Worm (Caenorhabditis elegans) whole organism, L1 larva: ENCODE results near the gene jip-1.

Experiments
- C04F5.9 ChIP-seq: sonication (generic microtip); optimal IDR thresholded peaks from 2 replicates; lab custom pipeline; 2016; ENCODE audit warnings: missing genetic modification characterization, missing compliant biosample characterization
- C16A3.4 ChIP-seq: fragments of 150-350 bp; optimal IDR thresholded peaks from 2 replicates; lab custom pipeline; 2014; ENCODE audit warnings: missing biosample characterization, missing genetic modification characterization
- C34B4.2 ChIP-seq: sonication (generic microtip); optimal IDR thresholded peaks from 2 replicates; lab custom pipeline; 2017; ENCODE audit warnings: mild to moderate bottlenecking, missing genetic modification characterization, missing compliant biosample characterization
- F16B12.6 ChIP-seq: fragments of 150-350 bp; optimal IDR thresholded peaks from 2 replicates; lab custom pipeline; 2014; ENCODE audit warnings: missing biosample characterization, missing genetic modification characterization
- aha-1 ChIP-seq: fragments of 150-350 bp; optimal IDR thresholded peaks from 2 replicates; lab custom pipeline; 2014; ENCODE audit warnings: missing biosample characterization, missing genetic modification characterization
- alr-1 ChIP-seq: fragments of 200-800 bp; sonication (Bioruptor generic); optimal IDR thresholded peaks from 2 replicates; lab custom pipeline; 2018; ENCODE audit warnings: borderline replicate concordance, mild to moderate bottlenecking, missing genetic modification characterization, missing compliant biosample characterization
- blmp-1 ChIP-seq: fragments of 150-350 bp; optimal IDR thresholded peaks from 2 replicates; lab custom pipeline; 2014; ENCODE audit warnings: missing biosample characterization, missing genetic modification characterization
- ceh-8 ChIP-seq: fragments of 200-800 bp; sonication (Bioruptor generic); optimal IDR thresholded peaks from 2 replicates; lab custom pipeline; 2018; ENCODE audit warnings: mild to moderate bottlenecking, missing genetic modification characterization, moderate library complexity, missing compliant biosample characterization
- efl-1 ChIP-seq, 4 experiments: fragments of 150-350 bp; optimal IDR thresholded peaks in 3 of 4; peaks in 1 of 4; 1 replicate in 1 of 4; 2 replicates in 3 of 4; lab custom pipeline; 2014; ENCODE audit warnings: missing biosample characterization in 2 of 4, missing genetic modification characterization in 2 of 4, missing genetic modification reagents in 2 of 4
- egl-13 ChIP-seq: sonication (generic microtip); optimal IDR thresholded peaks from 2 replicates; lab custom pipeline; 2016; ENCODE audit warnings: missing genotype, missing genetic modification reagents, missing genetic modification characterization, missing compliant biosample characterization
- elt-3 ChIP-seq, 6 experiments: fragments of 150-350 bp in 1 of 6; sonication (generic microtip); optimal IDR thresholded peaks; 2 replicates each; lab custom pipeline; 2017 to 2018; ENCODE audit warnings: missing biosample characterization in 6 of 6, missing genetic modification characterization in 6 of 6, inconsistent platforms in 1 of 6
- fkh-4 ChIP-seq: sonication (generic microtip); optimal IDR thresholded peaks from 2 replicates; lab custom pipeline; 2016; ENCODE audit warnings: missing compliant biosample characterization, missing genetic modification characterization, borderline replicate concordance
- fos-1 ChIP-seq: fragments of 150-350 bp; optimal IDR thresholded peaks from 2 replicates; lab custom pipeline; 2014; ENCODE audit warnings: missing biosample characterization, missing genetic modification characterization
- grh-1 ChIP-seq: fragments of 200-800 bp; sonication (Bioruptor generic); IDR thresholded peaks from 2 replicates; pipeline ENCODE4 v1.3.6; 2022; ENCODE audit warnings: missing genetic modification reagents, missing genetic modification characterization, missing compliant biosample characterization
- hlh-17 ChIP-seq: fragments of 200-800 bp; sonication (Bioruptor generic); optimal IDR thresholded peaks from 2 replicates; lab custom pipeline; 2018; ENCODE audit warnings: missing genetic modification characterization, mild to moderate bottlenecking, missing compliant biosample characterization, moderate library complexity, borderline replicate concordance
- lin-14 ChIP-seq: fragments of 200-800 bp; sonication (Bioruptor generic); optimal IDR thresholded peaks from 2 replicates; lab custom pipeline; 2018; ENCODE audit warnings: mild to moderate bottlenecking, missing genetic modification characterization, moderate library complexity, missing compliant biosample characterization
- lin-15B ChIP-seq: fragments of 150-350 bp; sonication (generic microtip); optimal IDR thresholded peaks from 3 replicates; lab custom pipeline; 2014; ENCODE audit warnings: missing biosample characterization, missing genetic modification characterization
- lin-35 ChIP-seq, 2 experiments: fragments of 150-350 bp; optimal IDR thresholded peaks; 2 replicates each; lab custom pipeline; 2014; ENCODE audit warnings: missing biosample characterization in 2 of 2, missing genetic modification characterization in 2 of 2, missing genetic modification reagents in 2 of 2
- lsy-2 ChIP-seq, 2 experiments: fragments of 150-350 bp; optimal IDR thresholded peaks; 2 replicates each; lab custom pipeline; 2014; ENCODE audit warnings: missing biosample characterization in 2 of 2, missing genetic modification characterization in 2 of 2
- mef-2 ChIP-seq: fragments of 150-350 bp; optimal IDR thresholded peaks from 2 replicates; lab custom pipeline; 2014; ENCODE audit warnings: missing biosample characterization, missing genetic modification characterization
- nhr-11 ChIP-seq: fragments of 150-350 bp; optimal IDR thresholded peaks from 2 replicates; lab custom pipeline; 2014; ENCODE audit warnings: missing biosample characterization, missing genetic modification characterization
- nhr-20 ChIP-seq: sonication (generic microtip); optimal IDR thresholded peaks from 2 replicates; lab custom pipeline; 2016; ENCODE audit warnings: mild to moderate bottlenecking, missing genetic modification characterization, missing compliant biosample characterization
- nhr-47 ChIP-seq: sonication (generic microtip); optimal IDR thresholded peaks from 2 replicates; lab custom pipeline; 2016; ENCODE audit warnings: mild to moderate bottlenecking, missing genetic modification characterization, moderate library complexity, missing compliant biosample characterization
- nhr-71 ChIP-seq: sonication (generic microtip); optimal IDR thresholded peaks from 2 replicates; lab custom pipeline; 2016; ENCODE audit warnings: mild to moderate bottlenecking, missing genetic modification characterization, moderate library complexity, missing compliant biosample characterization
- nhr-76 ChIP-seq: sonication (generic microtip); optimal IDR thresholded peaks from 2 replicates; lab custom pipeline; 2017; ENCODE audit warnings: missing biosample characterization, missing genetic modification characterization
- nhr-84 ChIP-seq: sonication (generic microtip); optimal IDR thresholded peaks from 2 replicates; lab custom pipeline; 2017; ENCODE audit warnings: missing biosample characterization, missing genetic modification characterization
- nhr-85 ChIP-seq: sonication (generic microtip); peaks from one replicate; lab custom pipeline; 2016; ENCODE audit warnings: missing genetic modification characterization, inconsistent platforms, missing compliant biosample characterization
- pqm-1 ChIP-seq: sonication (generic microtip); optimal IDR thresholded peaks from 3 replicates; lab custom pipeline; 2017; ENCODE audit warnings: missing biosample characterization, missing genetic modification characterization
- rnt-1 ChIP-seq: sonication (generic microtip); optimal IDR thresholded peaks from 2 replicates; lab custom pipeline; 2016; ENCODE audit warnings: mild to moderate bottlenecking, missing genetic modification characterization, moderate library complexity, missing compliant biosample characterization
- snpc-4 ChIP-seq: fragments of 150-350 bp; optimal IDR thresholded peaks from 2 replicates; lab custom pipeline; 2014; ENCODE audit warnings: missing biosample characterization, missing genetic modification characterization
- snu-23 ChIP-seq: sonication (generic microtip); optimal IDR thresholded peaks from 2 replicates; lab custom pipeline; 2016; ENCODE audit warnings: missing genetic modification characterization, missing compliant biosample characterization
- sox-4 ChIP-seq: sonication (generic microtip); optimal IDR thresholded peaks from 2 replicates; lab custom pipeline; 2016; ENCODE audit warnings: missing genetic modification characterization, missing compliant biosample characterization
- sup-37 ChIP-seq: fragments of 200-800 bp; sonication (Bioruptor generic); optimal IDR thresholded peaks from 2 replicates; lab custom pipeline; 2018; ENCODE audit warnings: mild to moderate bottlenecking, missing genetic modification characterization, missing compliant biosample characterization
- tlp-1 ChIP-seq: fragments of 150-350 bp; optimal IDR thresholded peaks from 2 replicates; lab custom pipeline; 2014; ENCODE audit warnings: missing biosample characterization, missing genetic modification characterization
- unc-62 ChIP-seq: fragments of 150-350 bp; optimal IDR thresholded peaks from 2 replicates; lab custom pipeline; 2014; ENCODE audit warnings: missing biosample characterization, missing genetic modification reagents, missing genetic modification characterization
- unc-86 ChIP-seq: sonication (generic microtip); optimal IDR thresholded peaks from 2 replicates; lab custom pipeline; 2016; ENCODE audit warnings: missing genetic modification characterization, missing compliant biosample characterization
- vab-15 ChIP-seq: sonication (generic microtip); optimal IDR thresholded peaks from 2 replicates; lab custom pipeline; 2017; ENCODE audit warnings: missing genotype, mild to moderate bottlenecking, missing genetic modification characterization, missing compliant biosample characterization
- zag-1 ChIP-seq: fragments of 150-350 bp; optimal IDR thresholded peaks from 2 replicates; lab custom pipeline; 2014; ENCODE audit warnings: missing biosample characterization, missing genetic modification characterization
- ztf-11 ChIP-seq, 2 experiments: sonication (generic microtip); optimal IDR thresholded peaks; 2 replicates each; lab custom pipeline; 2016 to 2017; ENCODE audit warnings: missing genetic modification characterization in 2 of 2, missing biosample characterization in 1 of 2, missing compliant biosample characterization in 1 of 2

Gene jip-1

DNA sequence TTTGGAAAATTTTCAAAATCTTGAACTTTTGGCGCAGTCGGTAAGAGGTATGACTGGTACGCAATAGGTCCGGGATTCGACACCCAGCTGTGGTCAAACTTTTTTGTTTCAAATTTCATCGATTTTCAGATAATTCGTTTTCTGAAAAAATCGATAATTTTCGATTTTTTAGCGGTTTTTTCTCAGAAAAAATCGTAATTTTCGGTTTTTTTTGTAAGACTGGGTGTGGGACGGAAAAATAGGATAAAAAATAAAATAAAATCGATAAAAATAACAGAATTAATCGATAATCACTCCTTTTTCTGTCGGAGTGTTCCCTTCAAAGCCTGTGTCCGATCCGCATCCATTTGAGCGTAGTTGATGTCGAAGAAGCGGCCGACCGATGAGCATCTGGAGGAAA is 42.0 kb downstream of the jip-1 start (continued):
- TF ChIP-seq fos-1 (tag; lab: Kevin White, UChicago): no peak
- TF ChIP-seq vab-15 (tag; lab: Kevin White, UChicago): no peak
- no peak for TF ChIP-seq mef-2 (tag; lab: Kevin White, UChicago)

DNA sequence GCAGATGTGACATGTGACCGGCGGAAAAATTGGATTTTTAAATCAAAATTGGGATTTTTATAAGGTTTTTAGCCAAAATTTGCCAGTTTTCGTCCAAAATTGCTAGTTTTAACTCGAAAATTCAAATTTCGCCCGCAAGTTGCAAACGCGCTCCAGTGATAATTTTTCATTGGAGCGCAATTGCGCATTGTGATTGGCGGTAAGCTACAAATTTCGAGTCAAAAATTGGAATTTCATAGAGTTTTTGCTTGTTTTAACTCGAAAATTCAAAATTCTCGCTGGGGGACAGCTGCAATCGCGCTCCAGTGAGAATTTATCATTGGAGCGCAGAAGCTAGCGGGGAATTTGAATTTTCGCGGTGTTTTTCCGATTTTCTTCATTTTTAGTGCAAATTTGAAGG is 42.5 kb downstream of the jip-1 start:
- TF ChIP-seq hlh-17 (GFP tag; lab: Kevin White, UChicago) (no peak), unc-86 (tag; lab: Kevin White, UChicago) (no peak), sup-37 (no peak), nhr-11 (tag; lab: Kevin White, UChicago) (no peak), C04F5.9 (tag; lab: Kevin White, UChicago) (no peak), F16B12.6 (tag; lab: Kevin White, UChicago) (no peak), snu-23 (GFP tag; lab: Kevin White, UChicago) (no peak), ceh-8 (no peak), nhr-20 (no peak)

DNA sequence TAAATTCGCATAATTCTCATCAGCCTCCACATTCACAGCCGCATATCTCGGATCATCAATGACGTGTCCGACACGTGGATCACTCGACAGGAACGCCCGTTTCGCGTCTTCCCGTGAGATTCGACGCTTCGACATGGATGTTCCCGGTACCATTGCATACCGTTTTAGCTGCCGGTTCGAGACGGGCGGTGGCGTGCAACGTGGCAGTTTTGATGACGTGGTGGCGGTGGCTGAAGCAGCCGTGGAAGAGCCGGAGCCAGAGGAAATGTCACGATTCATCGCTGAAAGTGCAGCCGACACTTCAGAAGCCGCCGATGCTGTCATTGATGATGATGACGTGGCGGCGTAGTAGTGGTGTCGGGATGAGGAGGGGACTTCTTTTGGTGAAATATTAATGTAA is 44.7 kb downstream of the jip-1 start:
- no peak for TF ChIP-seq fkh-4 (tag; lab: Kevin White, UChicago)
- peak in 1 of 2 experiments; percentile 0 for TF ChIP-seq ztf-11 (tag; optimal IDR thresholded peaks at IDR 0.05; lab: Kevin White, UChicago)
- TF ChIP-seq mef-2 (tag; lab: Kevin White, UChicago): no peak
- no peak for TF ChIP-seq nhr-11 (tag; lab: Kevin White, UChicago)
- TF ChIP-seq zag-1 (tag; lab: Kevin White, UChicago): no peak
- no peak for TF ChIP-seq unc-86 (tag; lab: Kevin White, UChicago)

DNA sequence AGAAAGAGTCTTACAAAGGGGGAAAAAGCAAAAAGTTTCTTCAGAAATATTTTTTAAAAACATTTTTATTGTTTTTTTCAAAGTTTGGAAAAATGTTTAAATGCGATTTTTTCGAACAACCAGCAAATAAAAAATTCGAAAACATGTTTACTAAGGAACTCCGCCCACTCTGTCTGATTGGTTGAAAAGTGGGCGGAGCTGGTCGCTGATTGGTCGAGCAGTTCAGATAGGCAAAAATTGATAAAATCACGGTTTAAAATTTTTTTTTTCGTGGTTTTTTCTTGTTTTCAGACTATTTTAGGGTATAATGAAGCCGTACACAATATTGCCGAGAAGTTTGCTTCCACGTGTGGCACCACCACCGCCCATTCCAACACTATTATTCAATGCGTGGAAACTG is 45.3 kb downstream of the jip-1 start:
- TF ChIP-seq nhr-85 (tag; lab: Kevin White, UChicago) (peak; percentile 52), grh-1 (no peak)

DNA sequence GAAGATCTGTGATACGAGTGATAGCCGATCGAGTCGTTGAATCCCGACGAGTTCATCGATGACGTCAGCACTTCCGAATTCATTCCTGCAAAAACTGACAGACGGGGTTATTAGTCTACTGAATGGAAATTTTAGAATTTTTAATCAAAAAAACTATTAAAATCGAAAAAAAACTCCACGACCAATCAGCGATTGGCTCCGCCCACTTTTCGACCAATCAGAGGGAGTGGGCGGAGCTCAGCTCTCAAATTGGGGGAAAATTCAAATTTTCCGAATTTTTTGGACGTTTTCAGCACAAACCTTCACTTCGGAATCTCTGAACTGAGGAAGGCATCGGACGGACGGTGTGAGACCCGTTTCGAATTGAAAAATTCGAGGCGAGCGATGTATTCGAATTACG is 46.2 kb downstream of the jip-1 start:
- TF ChIP-seq snpc-4 (no peak), efl-1 (optimal IDR thresholded peaks at IDR 0.05; lab: Kevin White, UChicago) (no peak), efl-1 (GFP tag; optimal IDR thresholded peaks at IDR 0.05 in 1 of 2; lab: Kevin White, UChicago) (peak in 1 of 2 experiments; percentile 18), lin-15B (no peak)
- TF ChIP-seq, all 84 proteins: peak for 1

DNA sequence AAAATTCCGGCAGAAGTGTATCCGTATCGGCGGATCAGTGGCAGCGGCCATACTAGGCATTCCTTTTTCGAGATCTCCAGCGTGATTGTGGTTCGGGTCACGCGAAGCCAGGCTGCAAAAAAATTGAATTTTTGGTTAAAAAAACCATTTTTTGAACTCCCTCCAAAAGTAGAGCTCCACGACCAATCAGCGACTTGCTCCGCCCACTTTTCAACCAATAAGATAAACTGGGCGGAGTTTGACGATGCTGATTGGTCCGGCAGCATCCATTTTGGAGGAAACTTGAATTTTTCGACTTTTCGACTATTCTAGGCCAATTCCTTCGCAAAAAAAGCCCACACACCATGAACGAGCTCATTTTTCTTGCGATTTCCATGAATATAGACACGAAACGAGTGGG is 47.7 kb downstream of the jip-1 start:
- TF ChIP-seq unc-62 (GFP tag; lab: Kevin White, UChicago) (no peak), nhr-85 (tag; lab: Kevin White, UChicago) (peak; percentile 14)

DNA sequence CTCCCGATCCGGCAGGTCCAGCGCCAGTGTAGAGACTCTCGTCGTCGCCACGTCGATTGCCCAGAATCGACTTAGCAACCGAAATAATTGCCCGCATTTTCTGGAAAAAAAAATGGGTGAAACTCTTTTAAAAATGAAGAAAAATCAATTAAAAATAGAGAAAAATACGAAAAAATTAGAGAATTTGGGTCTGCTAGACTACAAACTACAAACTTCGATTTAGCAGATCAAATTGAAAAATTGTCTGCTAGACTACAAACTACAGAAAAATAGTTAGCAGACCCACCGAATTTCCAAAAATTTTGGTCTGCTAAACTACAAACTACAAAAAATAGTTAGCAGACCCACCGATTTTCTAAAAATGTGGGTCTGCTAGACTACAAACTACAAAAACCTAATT is 48.1 kb downstream of the jip-1 start, which contains the start of gene rog-1:
rog-1 (minus strand) TSS at position 101 of the 400 bp plus-strand sequence.
- TF ChIP-seq alr-1 (tag; lab: Kevin White, UChicago): no peak

DNA sequence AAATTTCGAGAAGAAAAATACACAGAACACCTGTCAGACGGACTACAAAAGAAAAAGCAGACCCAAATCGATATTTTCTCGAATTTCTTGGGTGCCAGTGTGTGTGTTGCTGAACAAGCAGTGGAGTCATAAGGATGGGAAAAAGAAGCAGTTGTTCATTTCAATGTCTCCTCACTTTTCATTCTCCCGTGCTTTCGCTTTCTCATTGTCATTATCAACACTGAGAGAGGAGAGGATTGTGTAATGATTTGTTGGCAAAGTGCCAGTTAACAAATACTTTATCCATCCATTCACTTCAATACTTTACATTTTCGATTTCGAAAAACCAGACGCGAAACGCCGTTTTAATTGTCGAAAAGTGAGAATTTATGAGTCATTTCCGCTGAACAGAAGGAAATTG is 48.8 kb downstream of the jip-1 start:
- TF ChIP-seq tlp-1 (tag; lab: Kevin White, UChicago) (no peak), lin-14 (GFP tag; lab: Kevin White, UChicago) (no peak), nhr-84 (tag; lab: Kevin White, UChicago) (no peak), blmp-1 (peak; percentile 48), unc-86 (tag; lab: Kevin White, UChicago) (no peak), nhr-71 (tag; lab: Kevin White, UChicago) (peak; percentile 49), pqm-1 (no peak), rnt-1 (tag; lab: Kevin White, UChicago) (peak; percentile 69), F16B12.6 (tag; lab: Kevin White, UChicago) (no peak), nhr-11 (tag; lab: Kevin White, UChicago) (no peak), elt-3 (tag; optimal IDR thresholded peaks at IDR 0.05; lab: Kevin White, UChicago) (no peak), lsy-2 (tag; optimal IDR thresholded peaks at IDR 0.05; lab: Kevin White, UChicago) (peak; percentile 19 to 30), fos-1 (tag; lab: Kevin White, UChicago) (no peak), lin-35 (GFP tag; optimal IDR thresholded peaks at IDR 0.05; lab: Kevin White, UChicago) (no peak), nhr-47 (tag; lab: Kevin White, UChicago) (no peak), aha-1 (tag; lab: Kevin White, UChicago) (no peak), nhr-76 (tag; lab: Kevin White, UChicago) (no peak), egl-13 (tag; lab: Kevin White, UChicago) (no peak), sox-4 (tag; lab: Kevin White, UChicago) (no peak), C16A3.4 (no peak), lin-15B (no peak), C34B4.2 (tag; lab: Kevin White, UChicago) (no peak)
